Worm (Caenorhabditis elegans): Measurements from ENCODE around the gene col-166.

DNA sequence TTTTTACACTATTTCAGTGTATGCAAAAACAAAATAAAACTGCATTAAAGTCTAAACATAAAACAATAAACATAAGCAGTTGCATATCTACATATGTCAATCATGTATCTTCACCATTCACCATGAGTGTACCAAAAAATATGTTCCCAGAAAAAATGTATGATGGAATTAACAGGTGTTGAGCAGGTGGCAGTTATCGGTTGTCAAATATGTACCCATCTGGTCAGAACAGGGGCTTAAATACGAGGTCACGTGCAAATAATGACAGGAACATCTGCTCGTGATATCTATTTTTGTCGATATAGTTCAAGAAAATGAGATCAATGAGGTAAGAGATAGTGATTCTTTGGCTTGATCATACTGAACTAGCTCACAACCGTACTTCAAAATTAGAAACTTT lies 20.7 kb upstream of the col-166 start:
- TF ChIP-seq ceh-9 (tag; optimal IDR thresholded peaks at IDR 0.05) (no peak), nhr-77 (tag; optimal IDR thresholded peaks at IDR 0.05) (no peak), ZK546.5 (tag; optimal IDR thresholded peaks at IDR 0.05) (no peak), snpc-4 (tag; optimal IDR thresholded peaks at IDR 0.05) (no peak), mdl-1 (tag; optimal IDR thresholded peaks at IDR 0.05) (no peak), elt-3 (tag; optimal IDR thresholded peaks at IDR 0.05) (no peak), nfya-1 (tag; optimal IDR thresholded peaks at IDR 0.05; ENCODE audit: insufficient read depth) (no peak), nhr-25 (tag; optimal IDR thresholded peaks at IDR 0.05) (no peak)
